Worm (Caenorhabditis elegans) whole organism, L1 larva: Measurements from ENCODE around the gene svh-11.
A peak's percentile ranks its signal among the peaks of the same experiment; 100 is the strongest.

Experiments
- alr-1 ChIP-seq: fragments of 200-800 bp; sonication (Bioruptor generic); optimal IDR thresholded peaks from 2 replicates; lab custom pipeline; 2018; ENCODE audit warnings: borderline replicate concordance, mild to moderate bottlenecking, missing genetic modification characterization, missing compliant biosample characterization
- ama-1 ChIP-seq: fragments of 150-350 bp; optimal IDR thresholded peaks from 2 replicates; lab custom pipeline; 2014
- efl-1 ChIP-seq, 4 experiments: fragments of 150-350 bp; optimal IDR thresholded peaks in 3 of 4; peaks in 1 of 4; 1 replicate in 1 of 4; 2 replicates in 3 of 4; lab custom pipeline; 2014; ENCODE audit warnings: missing biosample characterization in 2 of 4, missing genetic modification characterization in 2 of 4, missing genetic modification reagents in 2 of 4
- egl-13 ChIP-seq: sonication (generic microtip); optimal IDR thresholded peaks from 2 replicates; lab custom pipeline; 2016; ENCODE audit warnings: missing genotype, missing genetic modification reagents, missing genetic modification characterization, missing compliant biosample characterization
- elt-2 ChIP-seq: sonication (generic microtip); optimal IDR thresholded peaks from 2 replicates; lab custom pipeline; 2016; ENCODE audit warnings: missing genetic modification characterization, mild to moderate bottlenecking, inconsistent platforms, missing compliant biosample characterization, missing genetic modification reagents
- lin-13 ChIP-seq: fragments of 150-350 bp; optimal IDR thresholded peaks from 2 replicates; lab custom pipeline; 2014; ENCODE audit warnings: missing biosample characterization, missing genetic modification reagents, missing genetic modification characterization
- mef-2 ChIP-seq: fragments of 150-350 bp; optimal IDR thresholded peaks from 2 replicates; lab custom pipeline; 2014; ENCODE audit warnings: missing biosample characterization, missing genetic modification characterization
- rnt-1 ChIP-seq: sonication (generic microtip); optimal IDR thresholded peaks from 2 replicates; lab custom pipeline; 2016; ENCODE audit warnings: mild to moderate bottlenecking, missing genetic modification characterization, moderate library complexity, missing compliant biosample characterization
- snu-23 ChIP-seq: sonication (generic microtip); optimal IDR thresholded peaks from 2 replicates; lab custom pipeline; 2016; ENCODE audit warnings: missing genetic modification characterization, missing compliant biosample characterization
- sup-37 ChIP-seq: fragments of 200-800 bp; sonication (Bioruptor generic); optimal IDR thresholded peaks from 2 replicates; lab custom pipeline; 2018; ENCODE audit warnings: mild to moderate bottlenecking, missing genetic modification characterization, missing compliant biosample characterization
- unc-130 ChIP-seq: fragments of 150-350 bp; optimal IDR thresholded peaks from 2 replicates; lab custom pipeline; 2017; ENCODE audit warnings: missing biosample characterization, missing genetic modification characterization, inconsistent platforms
- unc-86 ChIP-seq: sonication (generic microtip); optimal IDR thresholded peaks from 2 replicates; lab custom pipeline; 2016; ENCODE audit warnings: missing genetic modification characterization, missing compliant biosample characterization

ce11 chrV:2201240-2201639, 5.7 kb upstream of the svh-11 start, which contains the start of gene cyp-32B1:
- TF ChIP-seq efl-1 (optimal IDR thresholded peaks at IDR 0.05; lab: Kevin White, UChicago) (no peak), efl-1 (GFP tag; optimal IDR thresholded peaks at IDR 0.05 in 1 of 2; lab: Kevin White, UChicago) (no peak), egl-13 (no peak), unc-130 (no peak), ama-1 (lab: Kevin White, UChicago) (no peak), lin-13 (GFP tag; lab: Kevin White, UChicago) (no peak), mef-2 (tag; lab: Kevin White, UChicago) (no peak), alr-1 (no peak), rnt-1 (tag; lab: Kevin White, UChicago) (no peak), sup-37 (GFP tag; lab: Kevin White, UChicago) (no peak), unc-86 (tag; lab: Kevin White, UChicago) (no peak), elt-2 (tag; lab: Kevin White, UChicago) (peak; percentile 34), snu-23 (GFP tag; lab: Kevin White, UChicago) (no peak)
